Fruit fly (Drosophila melanogaster) ovary, adult (tissue): ENCODE results near the gene CG18304.

Experiments used
- CG17801 ChIP-seq: fragments of 200-800 bp; optimal IDR thresholded peaks from 2 replicates; lab custom pipeline; 2019; ENCODE audit warnings: missing biosample characterization, mild to moderate bottlenecking, missing genetic modification characterization, moderate library complexity; ENCODE audit not compliant: partially characterized antibody

The CG18304 gene

dm6 chr2L:6939698-6940097, 2.9 kb downstream of the CG18304 start:
- no peak for TF ChIP-seq CG17801 (GFP tag; lab: Kevin White, UChicago)

- TF ChIP-seq CG17801 (GFP tag; lab: Kevin White, UChicago), result no peak
Observed at dm6 chr2L:6931821-6932220, 10.8 kb downstream of the CG18304 start, which contains the start of gene CG43232. Gene CG43232 (plus strand): TSS chr2L:6932121.

DNA sequence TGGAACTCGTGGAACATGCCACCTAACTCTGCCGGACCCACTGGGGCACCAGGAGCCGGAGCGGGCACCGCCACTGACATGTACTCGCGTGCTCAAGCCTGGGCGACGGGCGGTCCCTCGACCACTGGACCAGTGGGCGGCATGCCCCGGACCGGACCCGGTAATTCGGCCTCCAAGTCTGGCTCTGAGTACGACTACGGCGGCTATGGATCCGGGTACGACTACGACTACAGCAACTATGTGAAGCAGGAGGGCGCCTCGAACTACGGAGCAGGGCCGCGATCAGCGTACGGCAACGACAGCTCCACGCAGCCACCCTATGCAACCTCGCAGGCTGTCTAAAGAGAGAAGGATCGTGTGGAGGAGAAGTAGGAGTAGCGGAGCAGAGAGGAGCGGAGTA, 17.5 kb downstream of the CG18304 start:
- no peak for TF ChIP-seq CG17801 (GFP tag; lab: Kevin White, UChicago)

dm6 chr2L:6922091-6922753, 20.4 kb downstream of the CG18304 start:
- TF ChIP-seq CG17801 (GFP tag; lab: Kevin White, UChicago), result peak; percentile 54

dm6 chr2L:6921360-6922090, 21.1 kb downstream of the CG18304 start:
- TF ChIP-seq CG17801 (GFP tag; lab: Kevin White, UChicago), result no peak

dm6 chr2L:6920661-6921359, 21.8 kb downstream of the CG18304 start, which contains the start of gene Hrb27C:
Gene Hrb27C (plus strand): TSS chr2L:6920704.
- peak; percentile 28 for TF ChIP-seq CG17801 (GFP tag; lab: Kevin White, UChicago)

DNA sequence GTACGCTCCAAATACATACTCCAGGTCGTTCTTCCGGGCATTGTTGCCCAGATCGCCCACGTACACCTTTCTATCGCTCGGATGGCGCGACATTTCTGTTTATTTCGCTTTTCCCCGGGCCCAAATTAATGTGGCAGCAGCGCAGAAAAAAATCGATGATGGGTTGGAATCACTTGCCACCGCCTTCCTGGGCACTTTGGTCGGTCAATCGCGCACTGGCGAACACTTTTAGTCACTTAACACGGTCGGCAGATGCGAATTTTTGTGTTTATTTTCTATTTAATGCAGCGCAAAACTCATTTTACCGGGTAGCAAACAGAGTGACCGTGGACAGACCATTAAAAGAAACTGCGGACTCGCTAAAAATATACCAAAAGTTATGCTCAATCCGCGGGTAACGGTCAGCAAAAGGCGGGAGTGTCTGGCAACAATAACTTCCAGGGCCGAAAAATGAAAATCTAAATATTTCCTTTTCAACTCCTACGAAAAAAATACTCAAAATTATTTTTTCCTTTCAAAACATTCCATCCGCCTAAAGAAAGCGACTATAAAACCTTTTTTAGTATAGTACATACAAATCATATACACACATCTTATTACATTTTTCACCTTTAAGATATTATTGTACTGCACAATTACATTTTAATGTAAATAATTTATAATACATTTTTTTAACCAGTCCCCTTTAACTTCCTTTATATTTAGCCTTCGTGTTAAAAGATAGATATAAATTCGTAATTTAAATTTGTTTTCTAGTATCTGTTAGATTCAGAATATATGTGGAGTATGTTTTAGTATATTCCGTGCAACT, 22.6 kb downstream of the CG18304 start, which contains the start of gene x16:
x16 (minus strand) TSS at position 361 of the 811 bp plus-strand sequence.
- TF ChIP-seq CG17801 (GFP tag; lab: Kevin White, UChicago), result no peak

DNA sequence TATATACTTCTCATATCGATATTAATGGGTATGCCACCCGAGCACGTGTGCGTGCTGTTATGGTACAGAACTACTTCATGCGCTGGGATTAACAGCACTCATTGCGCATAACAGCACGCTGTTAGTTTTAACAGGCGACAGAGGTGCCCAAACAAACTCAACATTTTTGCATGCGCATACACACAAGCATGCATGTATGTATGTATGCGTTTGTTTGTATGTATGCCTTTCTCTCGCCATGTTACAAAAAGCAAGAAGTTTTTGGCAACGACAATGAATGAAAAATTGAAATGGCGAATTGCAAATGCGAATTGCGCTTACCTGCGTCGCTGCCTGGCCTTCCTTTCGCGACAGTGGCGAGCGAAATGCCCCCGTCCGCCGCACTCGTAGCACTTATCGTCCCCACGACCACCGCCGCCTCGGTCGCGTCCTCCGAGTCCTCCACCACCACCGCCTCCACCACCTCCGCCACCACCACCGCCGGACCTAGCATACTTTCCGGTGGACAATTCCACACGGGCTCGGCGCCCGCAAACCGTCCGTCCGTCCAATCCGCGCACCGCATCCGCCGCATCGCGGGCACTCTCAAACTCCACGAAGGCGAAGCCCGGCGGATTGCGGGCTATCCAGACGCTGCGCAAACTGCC, 23.3 kb downstream of the CG18304 start:
- no peak for TF ChIP-seq CG17801 (GFP tag; lab: Kevin White, UChicago)

dm6 chr2L:6918517-6919202, 24.0 kb downstream of the CG18304 start, which contains the start of gene nop5:
Gene nop5 (minus strand): TSS chr2L:6918743.
- peak; percentile 69 for TF ChIP-seq CG17801 (GFP tag; lab: Kevin White, UChicago)

dm6 chr2L:6916345-6916744, 26.3 kb downstream of the CG18304 start, which contains the start of gene CG32829:
Gene CG32829 (minus strand): TSS chr2L:6916445.
- TF ChIP-seq CG17801 (GFP tag; lab: Kevin White, UChicago), result no peak

- TF ChIP-seq CG17801 (GFP tag; lab: Kevin White, UChicago), result no peak
Observed at dm6 chr2L:6913964-6914363, 28.6 kb downstream of the CG18304 start, which contains the start of gene Wee1. Gene Wee1 (minus strand): TSS chr2L:6914138.

dm6 chr2L:6907761-6908160, 34.9 kb downstream of the CG18304 start, which contains the start of the genes Polr1F and Rat1:
Gene Polr1F (minus strand): TSS chr2L:6907844.
Gene Rat1 (plus strand): TSS chr2L:6908083.
- peak; percentile 10 for TF ChIP-seq CG17801 (GFP tag; lab: Kevin White, UChicago)
